Worm (Caenorhabditis elegans) whole organism, L3 larva: ENCODE measurements around the gene F11A5.18.

Source experiments
- R02D3.7 ChIP-seq: fragments of 150-350 bp; optimal IDR thresholded peaks from 2 replicates; lab custom pipeline; 2014; ENCODE audit warnings: missing biosample characterization, missing genetic modification characterization
- ZK546.5 ChIP-seq: sonication (generic microtip); optimal IDR thresholded peaks from 2 replicates; lab custom pipeline; 2017; ENCODE audit warnings: missing biosample characterization, missing genetic modification characterization
- aly-2 ChIP-seq: fragments of 150-350 bp; optimal IDR thresholded peaks from 2 replicates; lab custom pipeline; 2014; ENCODE audit warnings: missing biosample characterization, missing genetic modification characterization
- ama-1 ChIP-seq: fragments of 150-350 bp; optimal IDR thresholded peaks from 2 replicates; lab custom pipeline; 2018
- ceh-28 ChIP-seq: fragments of 150-350 bp; optimal IDR thresholded peaks from 2 replicates; lab custom pipeline; 2014; ENCODE audit warnings: missing biosample characterization, missing genetic modification reagents, missing genetic modification characterization
- ceh-9 ChIP-seq: sonication (generic microtip); optimal IDR thresholded peaks from 2 replicates; lab custom pipeline; 2018; ENCODE audit warnings: missing biosample characterization, missing genetic modification characterization
- daf-12 ChIP-seq: fragments of 150-350 bp; optimal IDR thresholded peaks from 2 replicates; lab custom pipeline; 2014; ENCODE audit warnings: missing biosample characterization, missing genetic modification reagents, missing genetic modification characterization
- egl-5 ChIP-seq: fragments of 150-350 bp; optimal IDR thresholded peaks from 2 replicates; lab custom pipeline; 2017; ENCODE audit warnings: missing biosample characterization, missing genetic modification reagents, missing genetic modification characterization, inconsistent platforms
- elt-1 ChIP-seq: fragments of 150-350 bp; optimal IDR thresholded peaks from 2 replicates; lab custom pipeline; 2014; ENCODE audit warnings: missing biosample characterization, missing genetic modification characterization
- elt-2 ChIP-seq: sonication (generic microtip); optimal IDR thresholded peaks from 2 replicates; lab custom pipeline; 2016; ENCODE audit warnings: missing genetic modification reagents, mild to moderate bottlenecking, missing genetic modification characterization, missing compliant biosample characterization
- elt-3 ChIP-seq, 3 experiments: fragments of 150-350 bp in 1 of 3; sonication (generic microtip) in 2 of 3; optimal IDR thresholded peaks; 2 replicates in 2 of 3; 4 replicates in 1 of 3; lab custom pipeline; 2014 to 2017; ENCODE audit warnings: missing biosample characterization in 3 of 3, missing genetic modification characterization in 3 of 3
- eor-1 ChIP-seq, 2 experiments: fragments of 150-350 bp; optimal IDR thresholded peaks; 2 replicates each; lab custom pipeline; 2014 to 2018; ENCODE audit warnings: missing biosample characterization in 2 of 2, missing genetic modification characterization in 2 of 2
- fkh-10 ChIP-seq: sonication (generic microtip); optimal IDR thresholded peaks from 2 replicates; lab custom pipeline; 2017; ENCODE audit warnings: missing biosample characterization, missing genetic modification reagents, missing genetic modification characterization
- fkh-2 ChIP-seq: fragments of 150-350 bp; optimal IDR thresholded peaks from 2 replicates; lab custom pipeline; 2014; ENCODE audit warnings: missing biosample characterization, missing genetic modification reagents, missing genetic modification characterization
- fos-1 ChIP-seq: fragments of 150-350 bp; optimal IDR thresholded peaks from 2 replicates; lab custom pipeline; 2014; ENCODE audit warnings: missing biosample characterization, missing genetic modification characterization
- hmg-11 ChIP-seq: sonication (generic microtip); optimal IDR thresholded peaks from 2 replicates; lab custom pipeline; 2016; ENCODE audit warnings: missing genetic modification characterization, missing compliant biosample characterization
- jun-1 ChIP-seq: fragments of 150-350 bp; optimal IDR thresholded peaks from 2 replicates; lab custom pipeline; 2014; ENCODE audit warnings: missing biosample characterization, missing genetic modification reagents, missing genetic modification characterization
- lin-15B ChIP-seq: fragments of 150-350 bp; optimal IDR thresholded peaks from 2 replicates; lab custom pipeline; 2014; ENCODE audit warnings: missing biosample characterization, missing genetic modification characterization
- lin-39 ChIP-seq: fragments of 150-350 bp; optimal IDR thresholded peaks from 2 replicates; lab custom pipeline; 2018; ENCODE audit warnings: missing biosample characterization, missing genetic modification reagents, missing genetic modification characterization
- lsy-12 ChIP-seq: sonication (generic microtip); optimal IDR thresholded peaks from 2 replicates; lab custom pipeline; 2016; ENCODE audit warnings: mild to moderate bottlenecking, missing genetic modification characterization, missing compliant biosample characterization
- mml-1 ChIP-seq: fragments of 150-350 bp; sonication (generic microtip); optimal IDR thresholded peaks from 3 replicates; lab custom pipeline; 2014; ENCODE audit warnings: missing biosample characterization, missing genetic modification characterization
- nhr-11 ChIP-seq: fragments of 150-350 bp; optimal IDR thresholded peaks from 2 replicates; lab custom pipeline; 2014; ENCODE audit warnings: missing biosample characterization, missing genetic modification characterization
- nhr-12 ChIP-seq: fragments of 150-350 bp; optimal IDR thresholded peaks from 2 replicates; lab custom pipeline; 2014; ENCODE audit warnings: missing biosample characterization, missing genetic modification characterization
- nhr-23 ChIP-seq: fragments of 150-350 bp; optimal IDR thresholded peaks from 2 replicates; lab custom pipeline; 2014; ENCODE audit warnings: missing biosample characterization, missing genetic modification reagents, missing genetic modification characterization
- nhr-25 ChIP-seq: sonication (generic microtip); optimal IDR thresholded peaks from 2 replicates; lab custom pipeline; 2017; ENCODE audit warnings: missing biosample characterization, missing genetic modification characterization
- nhr-43 ChIP-seq: sonication (generic microtip); optimal IDR thresholded peaks from 2 replicates; lab custom pipeline; 2016; ENCODE audit warnings: mild to moderate bottlenecking, missing genetic modification characterization, missing compliant biosample characterization; ENCODE audit not compliant: poor library complexity, severe bottlenecking
- nhr-67 ChIP-seq: fragments of 150-350 bp; optimal IDR thresholded peaks from 2 replicates; lab custom pipeline; 2014; ENCODE audit warnings: missing biosample characterization, missing genetic modification characterization
- nhr-77 ChIP-seq: fragments of 150-350 bp; optimal IDR thresholded peaks from 2 replicates; lab custom pipeline; 2014; ENCODE audit warnings: missing biosample characterization, missing genetic modification characterization
- sea-2 ChIP-seq: fragments of 150-350 bp; sonication (generic microtip); optimal IDR thresholded peaks from 4 replicates; lab custom pipeline; 2014; ENCODE audit warnings: missing biosample characterization, missing genetic modification reagents, missing genetic modification characterization
- tbx-2 ChIP-seq: sonication (generic microtip); optimal IDR thresholded peaks from 2 replicates; lab custom pipeline; 2016; ENCODE audit warnings: mild to moderate bottlenecking, missing genetic modification characterization, missing compliant biosample characterization
- unc-39 ChIP-seq: sonication (generic microtip); optimal IDR thresholded peaks from 4 replicates; lab custom pipeline; 2017; ENCODE audit warnings: missing biosample characterization, missing genetic modification characterization
- unc-62 ChIP-seq: fragments of 150-350 bp; sonication (generic microtip); optimal IDR thresholded peaks from 4 replicates; lab custom pipeline; 2014; ENCODE audit warnings: missing biosample characterization, missing genetic modification reagents, missing genetic modification characterization
- zag-1 ChIP-seq: fragments of 150-350 bp; optimal IDR thresholded peaks from 2 replicates; lab custom pipeline; 2014; ENCODE audit warnings: missing biosample characterization, missing genetic modification characterization

Gene F11A5.18

DNA sequence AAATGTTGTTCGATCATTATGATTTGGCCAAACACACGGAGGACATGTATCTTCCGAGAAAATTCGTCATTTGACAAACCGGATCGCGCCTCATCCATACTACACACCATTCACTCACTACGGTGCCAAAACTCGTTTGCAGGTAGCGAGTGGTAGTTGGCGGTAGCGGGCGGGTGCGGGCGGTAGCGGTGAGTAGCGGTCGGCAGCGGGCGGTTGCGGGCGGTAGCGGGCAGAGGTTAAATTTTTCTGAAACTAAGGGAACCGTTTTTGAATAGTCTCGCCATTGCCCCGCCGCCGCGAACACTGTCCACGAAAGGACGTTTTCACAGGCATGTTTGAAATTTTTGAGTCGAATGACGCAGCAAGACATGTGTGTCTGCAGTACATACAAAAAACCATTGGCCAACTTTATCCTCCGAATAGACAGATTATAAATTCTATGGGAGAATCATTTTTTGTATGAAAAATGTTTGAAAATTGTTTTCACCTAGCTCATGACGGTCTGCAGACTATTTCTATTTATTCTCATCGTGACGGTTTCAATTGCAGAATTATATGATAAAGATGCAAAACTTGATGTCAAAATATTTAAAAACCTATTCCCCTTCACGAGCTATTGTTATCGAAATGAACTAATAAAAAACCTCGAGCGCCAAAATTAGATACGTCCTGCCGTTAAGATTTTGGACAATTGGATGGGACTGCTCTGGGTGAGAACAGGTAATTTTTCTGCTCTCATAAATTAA is 7.7 kb downstream of the F11A5.18 start, which contains the start of gene F11A5.16:
Gene F11A5.16 (plus strand): TSS at position 696 of the 746 bp plus-strand sequence.
- TF ChIP-seq unc-62 (GFP tag; lab: Kevin White, UChicago) (no peak), R02D3.7 (tag; lab: Kevin White, UChicago) (no peak), fos-1 (tag; lab: Kevin White, UChicago) (no peak), nhr-43 (tag; lab: Kevin White, UChicago) (no peak), daf-12 (tag; lab: Kevin White, UChicago) (no peak), ceh-9 (tag; lab: Kevin White, UChicago) (no peak), sea-2 (no peak), tbx-2 (tag; lab: Kevin White, UChicago) (no peak), nhr-25 (tag; lab: Kevin White, UChicago) (no peak), mml-1 (no peak), elt-2 (tag; lab: Kevin White, UChicago) (no peak), hmg-11 (tag; lab: Kevin White, UChicago) (no peak), aly-2 (tag; lab: Kevin White, UChicago) (no peak), ZK546.5 (tag; lab: Kevin White, UChicago) (no peak), nhr-23 (tag; lab: Kevin White, UChicago) (no peak), elt-1 (tag; lab: Kevin White, UChicago) (no peak), nhr-12 (no peak), ama-1 (lab: Kevin White, UChicago) (no peak), nhr-67 (no peak), nhr-77 (no peak)

DNA sequence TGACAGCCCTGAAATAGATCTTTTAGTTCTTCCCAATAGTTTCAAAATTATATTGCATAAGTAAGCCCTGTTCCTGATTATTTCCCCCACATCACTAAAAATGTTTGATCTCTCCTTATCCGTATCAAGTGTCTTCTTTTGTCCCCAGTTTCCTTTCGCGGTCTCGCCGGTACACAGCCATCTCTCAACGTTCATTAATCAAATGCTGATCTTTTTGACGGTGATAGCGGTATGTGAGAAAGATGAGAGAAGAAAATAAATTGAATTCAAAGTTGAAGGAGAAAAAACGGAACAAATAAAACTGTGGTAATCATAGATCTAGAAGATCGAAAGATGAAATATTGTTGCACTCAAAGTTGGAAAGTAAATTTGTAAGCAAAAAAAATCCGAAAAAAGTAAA is 9.0 kb downstream of the F11A5.18 start:
- TF ChIP-seq ceh-28 (tag; lab: Kevin White, UChicago) (no peak), nhr-12 (no peak), nhr-43 (tag; lab: Kevin White, UChicago) (peak; percentile 26)

DNA sequence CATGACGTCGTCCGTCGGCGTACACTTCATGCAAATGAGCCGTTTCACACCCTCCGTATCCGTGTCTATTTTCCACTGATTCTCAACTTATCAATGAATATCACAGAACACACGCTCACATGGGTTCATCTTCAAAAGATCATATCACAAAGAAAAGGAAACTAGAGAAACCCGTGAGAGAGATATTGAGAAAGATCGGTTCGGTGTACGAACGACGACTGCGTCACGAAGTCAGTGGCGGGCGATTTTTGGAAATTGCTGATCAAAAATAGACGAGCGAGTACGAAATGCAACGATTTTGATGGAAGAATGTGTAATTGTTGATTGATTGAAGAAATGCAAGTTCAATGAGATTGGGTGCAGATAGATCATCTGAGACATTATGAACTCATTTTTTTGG is 10.6 kb downstream of the F11A5.18 start:
- TF ChIP-seq nhr-23 (tag; lab: Kevin White, UChicago) (peak; percentile 39), lin-39 (tag; lab: Kevin White, UChicago) (no peak), elt-3 (tag; optimal IDR thresholded peaks at IDR 0.05; lab: Kevin White, UChicago) (peak in 2 of 3 experiments; percentile 26 to 43), tbx-2 (tag; lab: Kevin White, UChicago) (no peak), nhr-43 (tag; lab: Kevin White, UChicago) (peak; percentile 93), unc-39 (tag; lab: Kevin White, UChicago) (no peak), ceh-9 (tag; lab: Kevin White, UChicago) (no peak), fkh-10 (GFP tag; lab: Kevin White, UChicago) (no peak), lin-15B (tag; lab: Kevin White, UChicago) (no peak), nhr-25 (tag; lab: Kevin White, UChicago) (peak; percentile 14), jun-1 (tag; lab: Kevin White, UChicago) (no peak)
- TF ChIP-seq, all 47 proteins: peak for 4

DNA sequence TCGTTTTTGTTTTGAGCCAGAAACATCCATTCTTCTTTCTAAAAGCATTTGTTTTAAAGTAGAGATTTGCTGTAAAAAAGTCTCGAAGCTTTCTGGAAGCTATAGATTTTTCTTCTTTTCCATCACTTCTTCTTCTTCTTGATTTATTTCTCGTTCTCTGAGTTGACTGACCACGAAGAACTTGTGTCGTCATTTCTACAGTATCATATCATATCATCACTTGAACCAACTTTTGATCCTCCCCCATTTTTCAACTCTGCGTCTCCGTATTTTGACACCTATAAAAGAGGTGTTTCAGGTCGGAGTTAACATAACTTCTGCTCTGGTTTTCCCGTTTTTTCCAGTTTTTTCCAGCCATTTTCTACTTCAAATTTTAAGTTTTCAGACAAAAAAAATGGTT is 11.8 kb downstream of the F11A5.18 start, which contains the start of gene F11A5.9:
Gene F11A5.9 (plus strand): TSS at position 386 of the 400 bp plus-strand sequence.
- TF ChIP-seq elt-3 (tag; optimal IDR thresholded peaks at IDR 0.05; lab: Kevin White, UChicago) (no peak), lin-15B (tag; lab: Kevin White, UChicago) (no peak), nhr-11 (no peak), mml-1 (no peak)

DNA sequence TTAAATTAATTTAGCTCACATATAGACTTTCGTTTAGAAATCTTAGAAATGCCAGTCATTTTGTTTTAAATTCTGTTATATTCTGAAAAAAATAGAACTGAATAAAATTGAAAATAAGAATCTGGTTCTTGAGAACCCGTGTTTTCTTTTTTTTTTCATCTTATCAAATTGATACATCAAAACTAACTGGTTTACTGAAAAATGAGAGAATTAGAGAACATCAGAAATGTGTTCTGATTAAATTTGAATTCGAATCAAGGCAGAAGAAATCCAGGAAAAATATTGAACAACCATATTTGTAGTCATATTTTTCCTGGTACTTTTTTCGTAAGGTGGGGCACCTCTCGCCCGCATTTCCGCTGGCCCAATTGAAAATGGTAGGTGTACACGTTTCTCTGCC is 15.8 kb downstream of the F11A5.18 start, which contains the start of gene F11A5.15:
Gene F11A5.15 (minus strand): TSS at position 101 of the 400 bp plus-strand sequence.
- TF ChIP-seq tbx-2 (tag; lab: Kevin White, UChicago) = no peak
- TF ChIP-seq daf-12 (tag; lab: Kevin White, UChicago) = no peak
- TF ChIP-seq lsy-12 (tag; lab: Kevin White, UChicago) = no peak
- TF ChIP-seq zag-1 = no peak
- no peak for TF ChIP-seq eor-1 (tag; optimal IDR thresholded peaks at IDR 0.05; lab: Kevin White, UChicago)
- no peak for TF ChIP-seq aly-2 (tag; lab: Kevin White, UChicago)
- TF ChIP-seq egl-5 = no peak
- TF ChIP-seq nhr-25 (tag; lab: Kevin White, UChicago) = no peak
- TF ChIP-seq fkh-2 (tag; lab: Kevin White, UChicago) = no peak
- TF ChIP-seq, all 47 proteins: peak for 0
